Fruit fly (Drosophila melanogaster): Measurements from ENCODE around the gene CG15760.

Gene CG15760

DNA sequence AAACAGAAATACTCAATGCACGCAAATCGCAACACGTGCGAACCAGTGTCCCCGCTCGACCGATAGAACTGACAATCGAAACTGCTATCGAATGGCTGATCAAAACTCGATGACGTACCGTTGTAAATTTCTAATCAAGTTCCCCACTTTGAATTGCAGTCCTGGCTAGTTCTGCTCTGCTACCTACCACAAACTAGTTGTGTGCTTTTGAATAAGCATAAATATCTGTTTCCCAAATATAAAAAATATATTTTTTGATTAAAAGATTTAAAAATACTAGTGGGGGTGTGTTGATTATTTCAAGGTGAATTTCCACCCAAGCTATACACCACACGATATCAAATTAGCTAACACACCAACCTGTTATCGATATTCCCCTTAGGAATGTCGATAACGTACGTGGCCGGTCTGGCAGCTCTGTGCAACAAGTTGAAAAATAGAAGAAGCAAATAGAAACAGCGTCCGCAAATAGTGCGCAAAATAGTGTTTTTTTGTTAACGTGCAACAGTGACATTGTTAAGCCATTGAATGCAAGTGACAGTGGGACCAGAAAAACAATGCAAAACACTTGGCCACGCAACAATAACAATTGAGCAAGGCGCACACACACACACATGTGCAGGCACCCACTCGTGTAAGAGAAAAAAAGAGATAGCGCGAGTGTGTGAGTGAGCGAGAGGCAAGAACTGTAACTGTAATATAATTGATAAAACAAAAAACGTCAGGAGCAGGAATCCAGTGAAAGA, 45.0 kb upstream of the CG15760 start, which contains the start of the genes CG2691 and NFAT (continued):
- TF ChIP-seq CG4328 (GFP tag; optimal IDR thresholded peaks at IDR 0.05): no peak
- TF ChIP-seq Nf-YC (tag; optimal IDR thresholded peaks at IDR 0.05): peak; percentile 33
- TF ChIP-seq prd (optimal IDR thresholded peaks at IDR 0.05): no peak
- TF ChIP-seq prd (GFP tag; IDR thresholded peaks at IDR 0.05): no peak
- TF ChIP-seq yki (optimal IDR thresholded peaks at IDR 0.05): no peak
- no peak for TF ChIP-seq CG2202 (tag; optimal IDR thresholded peaks at IDR 0.05)
- TF ChIP-seq chinmo (GFP tag; IDR thresholded peaks at IDR 0.05; ENCODE audit: partially characterized antibody): 0 out of 4 replicates have a peak, but pooled peaks have one; percentile 76
- TF ChIP-seq CG7987 (GFP tag; optimal IDR thresholded peaks at IDR 0.05): no peak
- no peak for TF ChIP-seq HHEX (GFP tag; optimal IDR thresholded peaks at IDR 0.05)
- 0 out of 3 replicates have a peak, but pooled peaks have one; percentile 28 for TF ChIP-seq Opbp (GFP tag; IDR thresholded peaks at IDR 0.05; ENCODE audit: partially characterized antibody)
- TF ChIP-seq Hmr (GFP tag; optimal IDR thresholded peaks at IDR 0.05): peak; percentile 7
- TF ChIP-seq cg (GFP tag; optimal IDR thresholded peaks at IDR 0.05): peak; percentile 87
- no peak for TF ChIP-seq Hmx (GFP tag; optimal IDR thresholded peaks at IDR 0.05)
- peak; percentile 49 for TF ChIP-seq CTCF (GFP tag; optimal IDR thresholded peaks at IDR 0.05)
- TF ChIP-seq HmgD (GFP tag; optimal IDR thresholded peaks at IDR 0.05): no peak
- peak; percentile 47 for TF ChIP-seq CG10267 (tag; optimal IDR thresholded peaks at IDR 0.05)
- no peak for TF ChIP-seq Stat92E (GFP tag; optimal IDR thresholded peaks at IDR 0.05)
- no peak for TF ChIP-seq CG14667 (GFP tag; IDR thresholded peaks at IDR 0.05)
- no peak for TF ChIP-seq cad (GFP tag; optimal IDR thresholded peaks at IDR 0.05)
- peak; percentile 63 for TF ChIP-seq Sry-δ (GFP tag; optimal IDR thresholded peaks at IDR 0.05)
- TF ChIP-seq CG14441 (GFP tag; IDR thresholded peaks at IDR 0.05): no peak
- TF ChIP-seq tx (GFP tag; optimal IDR thresholded peaks at IDR 0.05): no peak
- no peak for TF ChIP-seq CG17328 (GFP tag; IDR thresholded peaks at IDR 0.05)
- TF ChIP-seq BEAF-32 (GFP tag; optimal IDR thresholded peaks at IDR 0.05): peak; percentile 74
- TF ChIP-seq CG1233 (GFP tag; optimal IDR thresholded peaks at IDR 0.05): no peak
- TF ChIP-seq CG17361 (GFP tag; IDR thresholded peaks at IDR 0.05): 0 out of 3 replicates have a peak, but pooled peaks have one; percentile 22
- no peak for TF ChIP-seq Elba2 (GFP tag; optimal IDR thresholded peaks at IDR 0.05)
- TF ChIP-seq lmd (GFP tag; IDR thresholded peaks at IDR 0.05): no peak
- TF ChIP-seq tio (GFP tag; optimal IDR thresholded peaks at IDR 0.05): no peak
- no peak for TF ChIP-seq CG10366 (GFP tag; IDR thresholded peaks at IDR 0.05)
- TF ChIP-seq NC2α (GFP tag; optimal IDR thresholded peaks at IDR 0.05): no peak
- no peak for TF ChIP-seq CG17186 (GFP tag; optimal IDR thresholded peaks at IDR 0.05)
- no peak for TF ChIP-seq CG7928 (GFP tag; optimal IDR thresholded peaks at IDR 0.05)
- no peak for TF ChIP-seq Tbp (GFP tag; optimal IDR thresholded peaks at IDR 0.05)
- no peak for TF ChIP-seq CG18011 (GFP tag; optimal IDR thresholded peaks at IDR 0.05)
- TF ChIP-seq vfl (GFP tag; optimal IDR thresholded peaks at IDR 0.05): no peak
- no peak for TF ChIP-seq ATbp (GFP tag; optimal IDR thresholded peaks at IDR 0.05)
- TF ChIP-seq stwl (tag; optimal IDR thresholded peaks at IDR 0.05): peak; percentile 46
- TF ChIP-seq CG7372 (GFP tag; IDR thresholded peaks at IDR 0.05): no peak
- no peak for TF ChIP-seq sc (optimal IDR thresholded peaks at IDR 0.05)
- no peak for TF ChIP-seq sc (GFP tag; optimal IDR thresholded peaks at IDR 0.05)
- TF ChIP-seq CG17359 (tag; optimal IDR thresholded peaks at IDR 0.05): no peak
- TF ChIP-seq ken (GFP tag; IDR thresholded peaks at IDR 0.05): no peak
- TF ChIP-seq sens (GFP tag): peak; percentile 79
- TF ChIP-seq Sox102F (GFP tag; optimal IDR thresholded peaks at IDR 0.05): no peak
- TF ChIP-seq twi (tag; optimal IDR thresholded peaks at IDR 0.05): peak; percentile 5
- TF ChIP-seq Sry-β (GFP tag; optimal IDR thresholded peaks at IDR 0.05): no peak
- no peak for TF ChIP-seq Usf (GFP tag; optimal IDR thresholded peaks at IDR 0.05)
- TF ChIP-seq CG2678 (tag; optimal IDR thresholded peaks at IDR 0.05): no peak
- TF ChIP-seq D (optimal IDR thresholded peaks at IDR 0.05): no peak
- no peak for TF ChIP-seq D (GFP tag; optimal IDR thresholded peaks at IDR 0.05)
